Worm (Caenorhabditis elegans) whole organism, mixed stage, embryonic: ENCODE data around the gene pfk-1.2.

Experiments
- blmp-1 ChIP-seq: fragments of 150-350 bp; optimal IDR thresholded peaks from 2 replicates; lab custom pipeline; 2014; ENCODE audit warnings: missing biosample characterization, missing genetic modification characterization
- ceh-39 ChIP-seq: fragments of 150-350 bp; optimal IDR thresholded peaks from 2 replicates; lab custom pipeline; 2014; ENCODE audit warnings: missing biosample characterization, missing genetic modification characterization
- ces-1 ChIP-seq: fragments of 150-350 bp; optimal IDR thresholded peaks from 2 replicates; lab custom pipeline; 2014; ENCODE audit warnings: missing biosample characterization, missing genetic modification reagents, missing genetic modification characterization
- elt-1 ChIP-seq: sonication (generic microtip); optimal IDR thresholded peaks from 2 replicates; lab custom pipeline; 2017; ENCODE audit warnings: missing genetic modification characterization, mild to moderate bottlenecking, missing compliant biosample characterization, antibody characterized with exemption, moderate library complexity, borderline replicate concordance; ENCODE audit not compliant: insufficient read depth
- ham-2 ChIP-seq: fragments of 200-800 bp; sonication (Bioruptor generic); optimal IDR thresholded peaks from 2 replicates; lab custom pipeline; 2018; ENCODE audit warnings: mild to moderate bottlenecking, missing genetic modification characterization, missing compliant biosample characterization
- hlh-1 ChIP-seq: fragments of 150-350 bp; optimal IDR thresholded peaks from 2 replicates; lab custom pipeline; 2014; ENCODE audit warnings: missing biosample characterization, missing genetic modification reagents, missing genetic modification characterization
- nhr-237 ChIP-seq: fragments of 150-350 bp; optimal IDR thresholded peaks from 2 replicates; lab custom pipeline; 2014; ENCODE audit warnings: missing biosample characterization, missing genetic modification characterization
- nhr-28 ChIP-seq: fragments of 150-350 bp; optimal IDR thresholded peaks from 2 replicates; lab custom pipeline; 2014; ENCODE audit warnings: missing biosample characterization, missing genetic modification characterization
- nhr-76 ChIP-seq: sonication (generic microtip); optimal IDR thresholded peaks from 2 replicates; lab custom pipeline; 2017; ENCODE audit warnings: missing biosample characterization, missing genetic modification characterization
- unc-39 ChIP-seq: fragments of 150-350 bp; optimal IDR thresholded peaks from 2 replicates; lab custom pipeline; 2014; ENCODE audit warnings: missing biosample characterization, missing genetic modification characterization
- unc-62 ChIP-seq: fragments of 150-350 bp; optimal IDR thresholded peaks from 2 replicates; lab custom pipeline; 2014; ENCODE audit warnings: missing biosample characterization, missing genetic modification reagents, missing genetic modification characterization
- ztf-11 ChIP-seq: fragments of 150-350 bp; optimal IDR thresholded peaks from 2 replicates; lab custom pipeline; 2014; ENCODE audit warnings: missing biosample characterization, missing genetic modification characterization

DNA sequence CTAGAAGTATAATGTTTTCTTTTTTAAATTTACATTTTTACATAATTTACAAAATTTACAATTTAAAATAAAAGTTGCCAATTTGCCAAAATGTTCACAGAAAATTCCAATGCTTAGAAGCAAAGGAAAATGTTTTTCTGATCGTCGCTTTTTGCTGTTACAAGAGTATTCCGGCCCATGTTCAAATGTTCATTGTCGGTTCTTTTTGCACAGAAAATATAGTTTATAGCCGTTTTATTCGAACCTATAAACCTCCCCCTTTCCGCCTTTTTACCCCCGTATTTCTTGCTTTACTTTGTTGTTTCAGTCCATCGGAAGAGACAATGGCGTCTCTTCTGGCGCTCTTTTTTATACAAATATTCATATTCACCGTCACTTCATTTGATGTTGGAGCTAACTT is 3.0 kb downstream of the pfk-1.2 start, which contains the start of gene tag-329:
- TF ChIP-seq ham-2 (GFP tag; lab: Kevin White, UChicago) = no peak
- TF ChIP-seq nhr-76 (tag; lab: Kevin White, UChicago) = no peak
- no peak for TF ChIP-seq ztf-11 (tag; lab: Kevin White, UChicago)
- no peak for TF ChIP-seq elt-1 (tag; lab: Kevin White, UChicago)
- TF ChIP-seq blmp-1 = no peak
- no peak for TF ChIP-seq nhr-237 (tag; lab: Kevin White, UChicago)
- no peak for TF ChIP-seq ces-1 (GFP tag; lab: Kevin White, UChicago)
- no peak for TF ChIP-seq ceh-39 (tag; lab: Kevin White, UChicago)
- no peak for TF ChIP-seq hlh-1
- TF ChIP-seq unc-39 = no peak
- TF ChIP-seq nhr-28 (tag; lab: Kevin White, UChicago) = no peak
- no peak for TF ChIP-seq unc-62
